Worm (Caenorhabditis elegans): ENCODE data around the gene nhr-50.

DNA sequence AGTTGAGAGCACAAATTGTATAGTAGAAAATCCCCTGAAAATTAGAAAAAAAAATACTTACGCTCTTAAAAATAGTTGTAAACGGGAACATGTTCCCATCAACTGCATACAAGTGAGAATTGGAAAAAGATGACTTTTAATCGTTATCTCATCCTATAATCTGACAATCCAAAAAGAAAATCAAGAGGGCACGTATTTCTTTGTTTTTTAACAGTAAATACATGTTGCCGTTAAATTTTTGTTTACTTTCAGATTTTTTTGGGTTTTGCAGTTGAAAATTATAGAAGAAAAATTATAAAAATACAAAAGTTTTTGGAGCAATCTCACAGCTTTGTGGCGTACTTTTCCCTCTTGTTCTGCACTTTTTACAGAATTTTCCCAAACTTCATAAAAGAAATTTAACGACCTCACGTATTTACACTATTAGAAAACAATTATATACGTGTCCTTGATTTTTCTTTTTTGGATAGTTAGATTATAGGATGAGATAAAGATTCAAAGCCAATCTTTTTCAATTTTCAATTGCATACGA is 3.7 kb downstream of the nhr-50 start, which contains the start of the genes C06C6.9 and C06C6.8:
- no peak for TF ChIP-seq snpc-4 (tag; optimal IDR thresholded peaks at IDR 0.05)
- TF ChIP-seq unc-62 (GFP tag; optimal IDR thresholded peaks at IDR 0.05): no peak
- no peak for TF ChIP-seq lsy-2 (tag; optimal IDR thresholded peaks at IDR 0.05)
- TF ChIP-seq bed-3 (GFP tag; optimal IDR thresholded peaks at IDR 0.05): no peak
- TF ChIP-seq M03D4.4 (tag; optimal IDR thresholded peaks at IDR 0.05): no peak
- no peak for TF ChIP-seq blmp-1 (tag; optimal IDR thresholded peaks at IDR 0.05)
- TF ChIP-seq nhr-237 (tag; optimal IDR thresholded peaks at IDR 0.05): no peak
- TF ChIP-seq sem-2 (GFP tag; optimal IDR thresholded peaks at IDR 0.05): no peak
- no peak for TF ChIP-seq unc-39 (tag; optimal IDR thresholded peaks at IDR 0.05)
- no peak for TF ChIP-seq cnd-1 (tag; optimal IDR thresholded peaks at IDR 0.05)

Measured in whole organism, mixed stage, embryonic.